Fruit fly (Drosophila melanogaster): Measurements from ENCODE around the gene Plap.

Gene Plap

dm6 chr2L:1128932-1129887, 41.0 kb downstream of the Plap start, which contains the start of the genes Pino and TBC1D23:
Pino (minus strand) TSS chr2L:1128953.
TBC1D23 (plus strand) TSS chr2L:1129316.
- TF ChIP-seq Dll (optimal IDR thresholded peaks at IDR 0.05) (no peak), usp (GFP tag; optimal IDR thresholded peaks at IDR 0.05) (no peak), CG8478 (optimal IDR thresholded peaks at IDR 0.05) (no peak), EcR (GFP tag; optimal IDR thresholded peaks at IDR 0.05) (no peak), psq (optimal IDR thresholded peaks at IDR 0.05) (no peak), pan (optimal IDR thresholded peaks at IDR 0.05) (no peak)

- no peak for TF ChIP-seq CG8478 (optimal IDR thresholded peaks at IDR 0.05)
- no peak for TF ChIP-seq psq (optimal IDR thresholded peaks at IDR 0.05)
- TF ChIP-seq Dll (optimal IDR thresholded peaks at IDR 0.05): no peak
- no peak for TF ChIP-seq usp (GFP tag; optimal IDR thresholded peaks at IDR 0.05)
- no peak for TF ChIP-seq EcR (GFP tag; optimal IDR thresholded peaks at IDR 0.05)
- no peak for TF ChIP-seq pan (optimal IDR thresholded peaks at IDR 0.05)
These were observed 41.7 kb downstream of the Plap start for dm6 chr2L:1128344-1128931.

dm6 chr2L:1127434-1128089, 42.6 kb downstream of the Plap start:
- TF ChIP-seq Dll (optimal IDR thresholded peaks at IDR 0.05) (no peak), pan (optimal IDR thresholded peaks at IDR 0.05) (no peak), EcR (GFP tag; optimal IDR thresholded peaks at IDR 0.05) (no peak), usp (GFP tag; optimal IDR thresholded peaks at IDR 0.05) (no peak), CG8478 (optimal IDR thresholded peaks at IDR 0.05) (no peak), psq (optimal IDR thresholded peaks at IDR 0.05) (no peak)

dm6 chr2L:1126527-1126926, 43.6 kb downstream of the Plap start:
- no peak for TF ChIP-seq CG8478 (optimal IDR thresholded peaks at IDR 0.05)
- TF ChIP-seq Dll (optimal IDR thresholded peaks at IDR 0.05): no peak
- TF ChIP-seq psq (optimal IDR thresholded peaks at IDR 0.05): no peak
- TF ChIP-seq EcR (GFP tag; optimal IDR thresholded peaks at IDR 0.05): no peak
- TF ChIP-seq usp (GFP tag; optimal IDR thresholded peaks at IDR 0.05): no peak
- TF ChIP-seq pan (optimal IDR thresholded peaks at IDR 0.05): no peak

DNA sequence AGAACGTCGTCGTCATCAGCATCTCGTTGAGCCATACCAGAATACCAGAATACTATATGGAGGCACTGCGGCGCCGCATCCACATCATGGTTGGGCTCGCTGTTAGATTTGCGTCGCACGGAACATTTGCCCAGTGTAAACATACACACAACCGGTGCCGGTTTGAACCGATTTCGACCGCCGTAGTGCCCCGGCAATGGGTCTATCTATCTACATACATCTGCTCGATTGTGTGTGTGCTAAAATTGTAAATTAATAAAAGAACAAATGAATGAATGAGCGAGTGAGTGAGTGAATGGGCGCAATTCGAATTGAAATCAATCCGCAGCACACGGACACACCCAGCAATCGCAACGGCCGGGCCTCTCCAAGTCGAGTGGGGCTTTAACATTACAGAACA, 44.7 kb downstream of the Plap start:
- TF ChIP-seq psq (optimal IDR thresholded peaks at IDR 0.05) (no peak), CG8478 (optimal IDR thresholded peaks at IDR 0.05) (no peak), usp (GFP tag; optimal IDR thresholded peaks at IDR 0.05) (no peak), EcR (GFP tag; optimal IDR thresholded peaks at IDR 0.05) (no peak), pan (optimal IDR thresholded peaks at IDR 0.05) (no peak), Dll (optimal IDR thresholded peaks at IDR 0.05) (no peak)

dm6 chr2L:1124265-1124664, 45.9 kb downstream of the Plap start:
- no peak for TF ChIP-seq pan (optimal IDR thresholded peaks at IDR 0.05)
- no peak for TF ChIP-seq Dll (optimal IDR thresholded peaks at IDR 0.05)
- no peak for TF ChIP-seq CG8478 (optimal IDR thresholded peaks at IDR 0.05)
- TF ChIP-seq usp (GFP tag; optimal IDR thresholded peaks at IDR 0.05): no peak
- no peak for TF ChIP-seq EcR (GFP tag; optimal IDR thresholded peaks at IDR 0.05)
- TF ChIP-seq psq (optimal IDR thresholded peaks at IDR 0.05): no peak

dm6 chr2L:1123078-1123818, 46.9 kb downstream of the Plap start:
- TF ChIP-seq pan (optimal IDR thresholded peaks at IDR 0.05) (no peak), CG8478 (optimal IDR thresholded peaks at IDR 0.05) (no peak), Dll (optimal IDR thresholded peaks at IDR 0.05) (no peak), usp (GFP tag; optimal IDR thresholded peaks at IDR 0.05) (no peak), EcR (GFP tag; optimal IDR thresholded peaks at IDR 0.05) (no peak), psq (optimal IDR thresholded peaks at IDR 0.05) (no peak)

- TF ChIP-seq EcR (GFP tag; optimal IDR thresholded peaks at IDR 0.05) (no peak), pan (optimal IDR thresholded peaks at IDR 0.05) (no peak), Dll (optimal IDR thresholded peaks at IDR 0.05) (no peak), psq (optimal IDR thresholded peaks at IDR 0.05) (no peak), CG8478 (optimal IDR thresholded peaks at IDR 0.05) (no peak), usp (GFP tag; optimal IDR thresholded peaks at IDR 0.05) (no peak)
These were observed 47.5 kb downstream of the Plap start for dm6 chr2L:1122711-1122960.

dm6 chr2L:1121942-1122710, 48.0 kb downstream of the Plap start:
- TF ChIP-seq Dll (optimal IDR thresholded peaks at IDR 0.05): no peak
- no peak for TF ChIP-seq usp (GFP tag; optimal IDR thresholded peaks at IDR 0.05)
- no peak for TF ChIP-seq EcR (GFP tag; optimal IDR thresholded peaks at IDR 0.05)
- no peak for TF ChIP-seq CG8478 (optimal IDR thresholded peaks at IDR 0.05)
- TF ChIP-seq pan (optimal IDR thresholded peaks at IDR 0.05): no peak
- no peak for TF ChIP-seq psq (optimal IDR thresholded peaks at IDR 0.05)

dm6 chr2L:1120206-1120902, 49.8 kb downstream of the Plap start:
- TF ChIP-seq psq (optimal IDR thresholded peaks at IDR 0.05): no peak
- no peak for TF ChIP-seq usp (GFP tag; optimal IDR thresholded peaks at IDR 0.05)
- no peak for TF ChIP-seq CG8478 (optimal IDR thresholded peaks at IDR 0.05)
- no peak for TF ChIP-seq EcR (GFP tag; optimal IDR thresholded peaks at IDR 0.05)
- no peak for TF ChIP-seq Dll (optimal IDR thresholded peaks at IDR 0.05)
- TF ChIP-seq pan (optimal IDR thresholded peaks at IDR 0.05): no peak
